Worm (Caenorhabditis elegans) whole organism, L2 larva: ENCODE results near the gene srj-26.

Experiments used
- C34F6.9 ChIP-seq: fragments of 150-350 bp; optimal IDR thresholded peaks from 2 replicates; lab custom pipeline; 2014; ENCODE audit warnings: missing biosample characterization, missing genetic modification characterization
- Y55F3AM.14 ChIP-seq: fragments of 200-800 bp; sonication (Bioruptor generic); optimal IDR thresholded peaks from 2 replicates; lab custom pipeline; 2018; ENCODE audit warnings: mild to moderate bottlenecking, missing genetic modification characterization, missing compliant biosample characterization
- ceh-82 ChIP-seq: fragments of 150-350 bp; optimal IDR thresholded peaks from 2 replicates; lab custom pipeline; 2014; ENCODE audit warnings: missing biosample characterization, missing genetic modification characterization
- fos-1 ChIP-seq: fragments of 150-350 bp; optimal IDR thresholded peaks from 2 replicates; lab custom pipeline; 2014; ENCODE audit warnings: missing biosample characterization, missing genetic modification characterization
- gmeb-1 ChIP-seq: fragments of 150-350 bp; optimal IDR thresholded peaks from 2 replicates; lab custom pipeline; 2014; ENCODE audit warnings: missing biosample characterization, missing genetic modification characterization
- nhr-11 ChIP-seq: fragments of 150-350 bp; optimal IDR thresholded peaks from 2 replicates; lab custom pipeline; 2014; ENCODE audit warnings: missing biosample characterization, missing genetic modification characterization
- unc-62 ChIP-seq: fragments of 150-350 bp; optimal IDR thresholded peaks from 2 replicates; lab custom pipeline; 2014; ENCODE audit warnings: missing biosample characterization, missing genetic modification reagents, missing genetic modification characterization

The srj-26 gene

DNA sequence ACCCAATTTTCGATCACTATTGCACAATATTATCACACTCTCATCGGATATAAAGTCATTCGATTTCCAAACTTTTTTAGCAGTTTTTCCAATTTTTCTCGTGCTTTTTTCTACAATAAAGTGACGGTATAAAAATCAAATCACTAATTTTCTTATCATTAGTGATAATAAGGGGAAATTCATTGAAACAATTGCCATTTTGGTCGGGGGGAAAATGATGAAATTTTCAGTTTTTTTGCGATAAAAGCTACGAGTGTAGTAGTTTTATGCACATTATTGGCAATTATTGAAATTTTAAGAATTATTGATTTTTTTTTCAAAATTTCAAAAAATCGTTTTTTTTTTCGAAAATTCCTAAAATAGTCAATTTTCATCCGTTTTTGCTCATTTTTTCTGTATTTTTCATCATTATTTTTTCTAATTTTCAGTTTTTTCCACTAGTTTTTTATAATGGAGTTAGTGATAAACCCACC is 41.5 kb downstream of the srj-26 start, which contains the start of gene ZK228.4:
TSS of gene ZK228.4 (plus strand) at position 423 of the 473 bp plus-strand sequence.
- TF ChIP-seq fos-1 (tag; lab: Kevin White, UChicago), result peak; percentile 63
- no peak for TF ChIP-seq ceh-82 (tag; lab: Kevin White, UChicago)
- peak; percentile 9 for TF ChIP-seq gmeb-1 (tag; lab: Kevin White, UChicago)

DNA sequence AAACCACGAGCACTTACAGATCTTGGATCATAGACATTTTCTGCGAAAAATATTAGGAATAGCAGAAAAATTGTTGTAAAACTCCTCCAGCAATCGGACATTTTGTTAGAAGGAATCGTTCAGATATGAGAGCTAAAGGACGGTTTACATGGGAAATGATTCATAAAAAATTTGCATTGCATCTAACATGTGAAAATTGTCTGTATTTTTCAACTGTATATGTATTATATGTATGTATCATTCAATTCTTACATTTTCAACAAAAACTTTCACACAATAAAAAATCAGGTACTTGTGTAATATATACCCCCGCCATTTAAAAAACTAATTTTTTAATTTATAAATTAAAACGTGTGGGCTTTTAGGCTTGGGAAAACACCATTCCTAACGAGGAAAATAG is 47.2 kb downstream of the srj-26 start, which contains the start of gene ZK228.13:
TSS of gene ZK228.13 (minus strand) at position 101 of the 400 bp plus-strand sequence.
- no peak for TF ChIP-seq fos-1 (tag; lab: Kevin White, UChicago)
- TF ChIP-seq unc-62 (GFP tag; lab: Kevin White, UChicago), result no peak
- no peak for TF ChIP-seq nhr-11 (tag; lab: Kevin White, UChicago)
- no peak for TF ChIP-seq Y55F3AM.14 (GFP tag; lab: Kevin White, UChicago)
- no peak for TF ChIP-seq C34F6.9
